Worm (Caenorhabditis elegans): ENCODE data around the gene cgt-2.

DNA sequence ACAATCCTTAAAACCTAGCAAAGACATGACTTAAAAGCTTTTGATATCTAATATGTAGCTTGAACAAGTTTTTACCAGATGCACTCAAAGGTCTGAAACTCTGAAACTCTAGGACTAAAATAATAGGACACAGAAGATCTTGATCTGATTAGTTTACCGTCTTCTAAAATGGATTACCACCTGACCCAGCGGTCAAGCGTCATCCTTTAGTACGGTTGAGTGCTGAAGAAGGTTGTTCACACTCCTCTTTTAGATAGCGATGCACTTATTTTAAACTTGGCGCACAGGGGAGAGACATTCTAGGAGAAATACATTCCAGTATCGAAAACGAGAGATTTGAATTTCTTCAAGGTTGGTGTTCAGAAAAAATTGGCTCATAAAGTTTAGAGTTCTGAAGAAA lies 11.3 kb upstream of the cgt-2 start:
- TF ChIP-seq ztf-6 (GFP tag; IDR thresholded peaks at IDR 0.05) (no peak), die-1 (tag; optimal IDR thresholded peaks at IDR 0.05) (no peak), let-526 (GFP tag; IDR thresholded peaks at IDR 0.05) (no peak), K11D2.4 (GFP tag; IDR thresholded peaks at IDR 0.05) (no peak), B0261.1 (tag; optimal IDR thresholded peaks at IDR 0.05) (no peak), lsy-27 (tag; optimal IDR thresholded peaks at IDR 0.05; ENCODE audit: borderline replicate concordance, insufficient read depth) (no peak)
